Worm (Caenorhabditis elegans): ENCODE measurements around the gene T26E4.4.
"Not testable (repeated sequence)": the region's sequence is repeated elsewhere in the genome, so short reads cannot be mapped to it uniquely, and the experiment has no call there.

ce11 chrV:15754731-15755130, 37.6 kb downstream of the T26E4.4 start, which contains the start of gene str-8:
- not testable (repeated sequence) for TF ChIP-seq pha-4 (GFP tag; IDR thresholded peaks at IDR 0.05); pha-4 (tag; optimal IDR thresholded peaks at IDR 0.05); rbr-2 (tag; optimal IDR thresholded peaks at IDR 0.05); nhr-237 (tag; optimal IDR thresholded peaks at IDR 0.05); nhr-11 (tag; optimal IDR thresholded peaks at IDR 0.05); zfp-3 (GFP tag; conservative IDR thresholded peaks at IDR 0.05); Y105C5A.15 (GFP tag; IDR thresholded peaks at IDR 0.05); mdl-1 (tag; optimal IDR thresholded peaks at IDR 0.05); jun-1 (tag; optimal IDR thresholded peaks at IDR 0.05); skn-1 (tag; optimal IDR thresholded peaks at IDR 0.05); lin-13 (GFP tag; optimal IDR thresholded peaks at IDR 0.05); aly-2 (tag; optimal IDR thresholded peaks at IDR 0.05); ztf-11 (tag; optimal IDR thresholded peaks at IDR 0.05); lsy-2 (tag; optimal IDR thresholded peaks at IDR 0.05)
